Fruit fly (Drosophila melanogaster): ENCODE data around the gene Fbw5.

The Fbw5 gene

DNA sequence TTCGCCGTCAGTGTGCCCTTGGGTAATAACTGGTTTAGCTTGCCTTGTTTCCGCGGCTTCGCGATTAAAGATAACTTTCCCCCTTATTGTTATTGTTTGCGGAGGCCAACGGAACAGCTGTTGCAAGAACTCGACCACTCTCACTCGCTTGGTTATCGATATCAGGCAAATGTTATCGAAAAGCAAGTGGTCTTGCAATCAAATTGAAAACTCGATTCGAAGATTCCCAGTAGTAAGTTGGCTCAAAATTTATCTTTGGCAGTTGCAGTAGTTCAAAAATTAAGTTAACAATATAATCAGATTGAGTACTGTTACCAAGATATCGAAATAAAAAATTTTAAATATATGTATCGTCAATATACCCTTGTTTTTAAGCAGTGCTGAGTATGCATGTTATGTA is at the start of gene Fbw5, which contains the start of gene CG9147:
TSS of gene Fbw5 (minus strand) at position 131 of the 400 bp plus-strand sequence.
TSS of gene CG9147 (plus strand) at position 175 of the 400 bp plus-strand sequence.
- peak; percentile 98 for TF ChIP-seq rn (GFP tag; IDR thresholded peaks at IDR 0.05)
- TF ChIP-seq CG17806 (tag; optimal IDR thresholded peaks at IDR 0.05) = peak; percentile 99
- peak; percentile 100 for TF ChIP-seq CG14655 (GFP tag; optimal IDR thresholded peaks at IDR 0.05)
- TF ChIP-seq gl (tag; optimal IDR thresholded peaks at IDR 0.05) = peak; percentile 98
- TF ChIP-seq CG4496 (GFP tag; IDR thresholded peaks at IDR 0.05) = peak; percentile 100
- peak; percentile 100 for TF ChIP-seq Snoo (tag; optimal IDR thresholded peaks at IDR 0.05)
- TF ChIP-seq fd96Ca (GFP tag; IDR thresholded peaks at IDR 0.05) = peak; percentile 98
- peak; percentile 100 for TF ChIP-seq Pif1B (GFP tag; optimal IDR thresholded peaks at IDR 0.05)
- peak; percentile 99 for TF ChIP-seq Ets98B (GFP tag; IDR thresholded peaks at IDR 0.05)
- peak; percentile 97 for TF ChIP-seq CG13204 (GFP tag; optimal IDR thresholded peaks at IDR 0.05)
- peak; percentile 100 for TF ChIP-seq CG34367 (tag; optimal IDR thresholded peaks at IDR 0.05)
- TF ChIP-seq CG8159 (tag; optimal IDR thresholded peaks at IDR 0.05) = peak; percentile 99
- TF ChIP-seq EcR (GFP tag; optimal IDR thresholded peaks at IDR 0.05) = peak; percentile 79
- TF ChIP-seq CG32121 (GFP tag; IDR thresholded peaks at IDR 0.05) = peak; percentile 99
- TF ChIP-seq CG15710 (tag; optimal IDR thresholded peaks at IDR 0.05) = peak; percentile 100
- TF ChIP-seq CG9948 (tag; optimal IDR thresholded peaks at IDR 0.05) = peak; percentile 99
- no peak for TF ChIP-seq D1 (tag; optimal IDR thresholded peaks at IDR 0.05)
- peak; percentile 100 for TF ChIP-seq Pif1A (GFP tag; optimal IDR thresholded peaks at IDR 0.05)
- peak; percentile 100 for TF ChIP-seq CG12605 (GFP tag; IDR thresholded peaks at IDR 0.05)
- TF ChIP-seq CG10348 (GFP tag; IDR thresholded peaks at IDR 0.05) = peak; percentile 98
- peak; percentile 99 for TF ChIP-seq CG8301 (tag; optimal IDR thresholded peaks at IDR 0.05)

DNA sequence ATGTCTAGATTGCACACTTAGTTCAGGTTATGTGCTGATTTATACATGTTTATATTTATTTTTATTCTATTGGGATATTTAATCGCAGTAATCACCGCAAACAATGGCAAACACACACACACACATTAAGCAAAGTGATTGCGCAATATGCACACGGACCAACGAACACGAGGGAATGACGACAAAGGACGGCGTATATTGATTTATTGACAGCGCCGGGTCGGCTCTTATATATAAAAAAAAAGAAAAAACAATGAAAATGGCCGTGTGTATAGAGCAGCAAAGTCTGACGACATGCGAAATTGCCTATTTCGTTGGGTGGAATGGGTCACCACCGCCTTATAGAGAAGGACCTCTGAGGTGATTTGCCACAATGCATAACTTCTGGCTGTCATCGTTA is 45.0 kb upstream of the Fbw5 start:
- TF ChIP-seq Pif1B (GFP tag; optimal IDR thresholded peaks at IDR 0.05) (no peak), CG8159 (tag; optimal IDR thresholded peaks at IDR 0.05) (no peak), EcR (GFP tag; optimal IDR thresholded peaks at IDR 0.05) (no peak), CG15710 (tag; optimal IDR thresholded peaks at IDR 0.05) (no peak), CG34367 (tag; optimal IDR thresholded peaks at IDR 0.05) (no peak), Pif1A (GFP tag; optimal IDR thresholded peaks at IDR 0.05) (no peak), CG9948 (tag; optimal IDR thresholded peaks at IDR 0.05) (no peak), CG13204 (GFP tag; optimal IDR thresholded peaks at IDR 0.05) (no peak), CG17806 (tag; optimal IDR thresholded peaks at IDR 0.05) (no peak)

DNA sequence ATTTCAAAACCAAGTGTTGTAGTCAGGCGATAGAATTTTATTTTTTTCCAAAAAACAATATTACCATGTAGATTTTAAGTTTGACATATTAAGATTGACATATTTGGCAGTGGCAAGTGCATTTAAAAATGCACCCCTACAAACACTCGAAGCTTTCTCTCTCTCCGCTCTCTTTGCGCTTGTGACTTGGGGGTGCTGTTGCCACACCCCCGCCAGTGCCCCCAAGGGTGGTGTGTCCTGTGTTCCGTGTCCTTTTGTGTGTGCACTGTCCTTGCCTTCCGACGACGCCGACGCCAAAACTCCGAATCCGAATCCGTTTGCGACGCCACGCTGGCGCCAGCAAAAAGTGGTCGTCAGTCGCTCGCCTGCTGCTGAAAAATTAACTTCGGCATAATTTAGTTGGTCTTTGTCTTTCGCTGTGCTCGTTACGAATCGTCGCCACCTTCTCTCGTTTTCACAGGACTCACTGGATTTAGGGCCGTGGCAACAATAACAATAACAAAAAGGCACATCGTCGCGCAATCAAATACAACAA is 43.6 kb upstream of the Fbw5 start:
- TF ChIP-seq Snoo (tag; optimal IDR thresholded peaks at IDR 0.05) (no peak), EcR (GFP tag; optimal IDR thresholded peaks at IDR 0.05) (no peak), CG9948 (tag; optimal IDR thresholded peaks at IDR 0.05) (no peak), CG10348 (GFP tag; IDR thresholded peaks at IDR 0.05) (no peak), CG8301 (tag; optimal IDR thresholded peaks at IDR 0.05) (no peak), Pif1A (GFP tag; optimal IDR thresholded peaks at IDR 0.05) (no peak), CG4496 (GFP tag; IDR thresholded peaks at IDR 0.05) (no peak)

DNA sequence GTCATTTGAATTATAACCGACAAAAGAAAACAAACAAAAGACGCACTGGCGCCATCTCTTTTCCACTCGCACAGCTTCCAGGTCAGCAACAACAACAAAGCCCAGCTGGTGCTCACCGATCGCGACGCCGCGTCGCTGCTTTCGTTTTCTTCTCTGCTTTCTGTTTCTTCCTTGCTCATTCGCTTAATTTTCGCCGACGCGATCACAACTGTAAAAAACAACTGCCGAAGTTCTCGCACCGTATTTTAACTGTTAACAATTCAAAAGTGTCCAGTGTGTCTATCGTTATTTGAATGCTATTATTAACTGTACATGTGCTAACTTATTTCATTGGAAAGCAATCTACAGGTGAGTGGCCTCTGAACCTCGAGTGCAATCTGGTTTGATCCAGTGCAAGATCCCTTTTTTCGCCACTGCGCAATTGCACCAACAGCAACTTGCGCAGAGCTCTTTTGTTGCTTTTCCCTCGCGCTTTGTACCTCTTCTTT is 34.5 kb upstream of the Fbw5 start, which contains the start of gene stai:
TSS of gene stai (plus strand) at position 176 of the 488 bp plus-strand sequence.
- TF ChIP-seq CG13204 (GFP tag; optimal IDR thresholded peaks at IDR 0.05) (peak; percentile 13), EcR (GFP tag; optimal IDR thresholded peaks at IDR 0.05) (peak; percentile 87), CG32121 (GFP tag; IDR thresholded peaks at IDR 0.05) (no peak), Pif1A (GFP tag; optimal IDR thresholded peaks at IDR 0.05) (peak; percentile 27), CG4496 (GFP tag; IDR thresholded peaks at IDR 0.05) (peak; percentile 57; the same call in 2 of the 3 replicates), CG8301 (tag; optimal IDR thresholded peaks at IDR 0.05) (peak; percentile 35), CG12605 (GFP tag; IDR thresholded peaks at IDR 0.05) (peak; percentile 58; the same call in 1 of the 2 replicates), Pif1B (GFP tag; optimal IDR thresholded peaks at IDR 0.05) (peak; percentile 11), fd96Ca (GFP tag; IDR thresholded peaks at IDR 0.05) (no peak), CG34367 (tag; optimal IDR thresholded peaks at IDR 0.05) (peak; percentile 18), rn (GFP tag; IDR thresholded peaks at IDR 0.05) (no peak), Ets98B (GFP tag; IDR thresholded peaks at IDR 0.05) (peak; percentile 51; the same call in 1 of the 2 replicates), CG15710 (tag; optimal IDR thresholded peaks at IDR 0.05) (peak; percentile 13)

DNA sequence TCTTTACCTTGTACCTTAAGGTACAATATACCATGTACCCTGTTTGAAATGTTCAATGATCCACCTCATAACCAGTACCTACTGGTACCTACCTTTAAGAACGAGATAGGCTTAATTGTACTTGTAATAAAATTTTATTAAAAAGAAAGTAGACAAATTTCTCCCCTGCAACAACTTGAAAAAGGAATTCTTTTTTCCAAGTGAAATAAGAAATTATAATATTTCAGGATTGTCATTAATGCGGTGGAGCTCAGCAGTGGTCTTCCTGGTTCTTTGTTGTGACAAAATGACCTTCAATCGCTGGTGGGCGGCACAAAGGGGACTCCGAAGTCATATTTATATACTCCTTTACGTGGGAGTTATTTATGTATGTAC is 33.5 kb upstream of the Fbw5 start:
- no peak for TF ChIP-seq CG10348 (GFP tag; IDR thresholded peaks at IDR 0.05)
- TF ChIP-seq CG8301 (tag; optimal IDR thresholded peaks at IDR 0.05) = no peak
- TF ChIP-seq CG14655 (GFP tag; optimal IDR thresholded peaks at IDR 0.05) = no peak
- no peak for TF ChIP-seq CG8159 (tag; optimal IDR thresholded peaks at IDR 0.05)
- TF ChIP-seq fd96Ca (GFP tag; IDR thresholded peaks at IDR 0.05) = no peak
- TF ChIP-seq rn (GFP tag; IDR thresholded peaks at IDR 0.05) = no peak
- no peak for TF ChIP-seq Ets98B (GFP tag; IDR thresholded peaks at IDR 0.05)
- no peak for TF ChIP-seq CG4496 (GFP tag; IDR thresholded peaks at IDR 0.05)
- no peak for TF ChIP-seq CG9948 (tag; optimal IDR thresholded peaks at IDR 0.05)
- no peak for TF ChIP-seq CG32121 (GFP tag; IDR thresholded peaks at IDR 0.05)
- TF ChIP-seq CG15710 (tag; optimal IDR thresholded peaks at IDR 0.05) = no peak
- no peak for TF ChIP-seq Pif1B (GFP tag; optimal IDR thresholded peaks at IDR 0.05)

Data from whole organism, pupa.